Worm (Caenorhabditis elegans) whole organism, L4/young adult: ENCODE measurements around the gene tsp-17.

Experiments
- dao-5 ChIP-seq: sonication (generic microtip); optimal IDR thresholded peaks from 2 replicates; lab custom pipeline; 2016; ENCODE audit warnings: missing genotype, missing genetic modification characterization, moderate library complexity, missing compliant biosample characterization
- him-1 ChIP-seq: sonication (generic microtip); optimal IDR thresholded peaks from 2 replicates; lab custom pipeline; 2016; ENCODE audit warnings: missing genotype, missing genetic modification reagents, missing genetic modification characterization, missing compliant biosample characterization

- peak; percentile 60 for TF ChIP-seq him-1 (tag; lab: Kevin White, UChicago)
- no peak for TF ChIP-seq dao-5 (tag; lab: Kevin White, UChicago)
Observed at ce11 chrX:3694172-3694571, 13.2 kb downstream of the tsp-17 start.
